Fruit fly (Drosophila melanogaster): ENCODE data around the gene Tl.

The Tl gene

dm6 chr3R:26859228-26859627 is 60.4 kb downstream of the Tl start (continued):
- no peak for TF ChIP-seq D (optimal IDR thresholded peaks at IDR 0.05)
- TF ChIP-seq D (GFP tag; optimal IDR thresholded peaks at IDR 0.05), result peak; percentile 3
- TF ChIP-seq Oli (tag; optimal IDR thresholded peaks at IDR 0.05), result peak; percentile 42
- TF ChIP-seq tio (GFP tag; optimal IDR thresholded peaks at IDR 0.05), result no peak
- peak; percentile 18 for TF ChIP-seq Mes4 (GFP tag; optimal IDR thresholded peaks at IDR 0.05)
- no peak for TF ChIP-seq CG6683 (GFP tag; optimal IDR thresholded peaks at IDR 0.05)
- TF ChIP-seq Rfx (GFP tag; IDR thresholded peaks at IDR 0.05), result peak; percentile 61
- TF ChIP-seq Chrac-16 (GFP tag; optimal IDR thresholded peaks at IDR 0.05), result no peak
- no peak for TF ChIP-seq gt (GFP tag; IDR thresholded peaks at IDR 0.05)
- peak; percentile 45 for TF ChIP-seq Sox102F (GFP tag; optimal IDR thresholded peaks at IDR 0.05)
- no peak for TF ChIP-seq CG4820 (GFP tag; optimal IDR thresholded peaks at IDR 0.05)
- TF ChIP-seq NC2β (GFP tag; optimal IDR thresholded peaks at IDR 0.05), result no peak
- TF ChIP-seq CG13296 (GFP tag; optimal IDR thresholded peaks at IDR 0.05), result peak; percentile 5
- no peak for TF ChIP-seq CG12155 (GFP tag; optimal IDR thresholded peaks at IDR 0.05)
- TF ChIP-seq ac (GFP tag; optimal IDR thresholded peaks at IDR 0.05), result peak; percentile 4
- no peak for TF ChIP-seq CG8478 (optimal IDR thresholded peaks at IDR 0.05)
- TF ChIP-seq bbx (GFP tag; IDR thresholded peaks at IDR 0.05; ENCODE audit: partially characterized antibody), result no peak
- peak; percentile 56; the same call in 2 of the 3 replicates for TF ChIP-seq dysf (GFP tag; IDR thresholded peaks at IDR 0.05)
- TF ChIP-seq CoRest (tag; optimal IDR thresholded peaks at IDR 0.05), result no peak
- TF ChIP-seq CG6654 (GFP tag; optimal IDR thresholded peaks at IDR 0.05), result no peak
- no peak for TF ChIP-seq lov (optimal IDR thresholded peaks at IDR 0.05)
- TF ChIP-seq lov (GFP tag; IDR thresholded peaks at IDR 0.05), result peak; percentile 38; the same call in 1 of the 3 replicates
- TF ChIP-seq ems (GFP tag; optimal IDR thresholded peaks at IDR 0.05), result no peak
- peak; percentile 64; the same call in 1 of the 2 replicates for TF ChIP-seq vvl (GFP tag; IDR thresholded peaks at IDR 0.05)
- TF ChIP-seq Dll (GFP tag; IDR thresholded peaks at IDR 0.05; ENCODE audit: partially characterized antibody), result no peak
- TF ChIP-seq Poxn (GFP tag; IDR thresholded peaks at IDR 0.05), result no peak
- TF ChIP-seq CG2712 (tag; optimal IDR thresholded peaks at IDR 0.05), result peak; percentile 77
- no peak for TF ChIP-seq CTCF (GFP tag; optimal IDR thresholded peaks at IDR 0.05)
- TF ChIP-seq CG15269 (tag; optimal IDR thresholded peaks at IDR 0.05), result peak; percentile 23
- peak in 1 of 2 experiments; percentile 70 for TF ChIP-seq dpn (GFP tag; optimal IDR thresholded peaks at IDR 0.05)
- TF ChIP-seq hkb (optimal IDR thresholded peaks at IDR 0.05), result no peak
- peak; percentile 89 for TF ChIP-seq hkb (GFP tag; IDR thresholded peaks at IDR 0.05)
- TF ChIP-seq Trl (optimal IDR thresholded peaks at IDR 0.05), result no peak
- TF ChIP-seq Trl (GFP tag; optimal IDR thresholded peaks at IDR 0.05), result peak; percentile 72
- TF ChIP-seq CG1233 (GFP tag; optimal IDR thresholded peaks at IDR 0.05), result no peak
- no peak for TF ChIP-seq CG8290 (GFP tag; optimal IDR thresholded peaks at IDR 0.05)
- peak in 1 of 2 experiments; percentile 20 for TF ChIP-seq CG8290 (tag; optimal IDR thresholded peaks at IDR 0.05)
- peak; percentile 68 for TF ChIP-seq Fer1 (GFP tag; optimal IDR thresholded peaks at IDR 0.05)
- no peak for TF ChIP-seq CG3995 (GFP tag; optimal IDR thresholded peaks at IDR 0.05)
- peak; percentile 43 for TF ChIP-seq CG6854 (GFP tag; optimal IDR thresholded peaks at IDR 0.05)
- no peak for TF ChIP-seq kni (GFP tag; optimal IDR thresholded peaks at IDR 0.05)
- TF ChIP-seq tll (GFP tag; optimal IDR thresholded peaks at IDR 0.05), result no peak
- no peak for TF ChIP-seq CG7987 (GFP tag; optimal IDR thresholded peaks at IDR 0.05)
- TF ChIP-seq zf30C (GFP tag; optimal IDR thresholded peaks at IDR 0.05), result no peak
- TF ChIP-seq CG12942 (GFP tag; optimal IDR thresholded peaks at IDR 0.05), result no peak
- TF ChIP-seq CG17612 (GFP tag; IDR thresholded peaks at IDR 0.05), result 0 out of 2 replicates have a peak, but pooled peaks have one; percentile 15
- peak; percentile 55 for TF ChIP-seq CG11504 (tag; optimal IDR thresholded peaks at IDR 0.05)
- no peak for TF ChIP-seq fd64A (GFP tag; optimal IDR thresholded peaks at IDR 0.05)
- TF ChIP-seq lbe (GFP tag; optimal IDR thresholded peaks at IDR 0.05), result no peak
- TF ChIP-seq peb (GFP tag; IDR thresholded peaks at IDR 0.05), result peak; percentile 28; the same call in 1 of the 2 replicates
- TF ChIP-seq wor (GFP tag; IDR thresholded peaks at IDR 0.05), result no peak
- no peak for TF ChIP-seq BEAF-32 (GFP tag; optimal IDR thresholded peaks at IDR 0.05)
- TF ChIP-seq Sox100B (GFP tag; optimal IDR thresholded peaks at IDR 0.05), result no peak
